Fruit fly (Drosophila melanogaster): ENCODE data around the gene Rga.

Gene Rga

DNA sequence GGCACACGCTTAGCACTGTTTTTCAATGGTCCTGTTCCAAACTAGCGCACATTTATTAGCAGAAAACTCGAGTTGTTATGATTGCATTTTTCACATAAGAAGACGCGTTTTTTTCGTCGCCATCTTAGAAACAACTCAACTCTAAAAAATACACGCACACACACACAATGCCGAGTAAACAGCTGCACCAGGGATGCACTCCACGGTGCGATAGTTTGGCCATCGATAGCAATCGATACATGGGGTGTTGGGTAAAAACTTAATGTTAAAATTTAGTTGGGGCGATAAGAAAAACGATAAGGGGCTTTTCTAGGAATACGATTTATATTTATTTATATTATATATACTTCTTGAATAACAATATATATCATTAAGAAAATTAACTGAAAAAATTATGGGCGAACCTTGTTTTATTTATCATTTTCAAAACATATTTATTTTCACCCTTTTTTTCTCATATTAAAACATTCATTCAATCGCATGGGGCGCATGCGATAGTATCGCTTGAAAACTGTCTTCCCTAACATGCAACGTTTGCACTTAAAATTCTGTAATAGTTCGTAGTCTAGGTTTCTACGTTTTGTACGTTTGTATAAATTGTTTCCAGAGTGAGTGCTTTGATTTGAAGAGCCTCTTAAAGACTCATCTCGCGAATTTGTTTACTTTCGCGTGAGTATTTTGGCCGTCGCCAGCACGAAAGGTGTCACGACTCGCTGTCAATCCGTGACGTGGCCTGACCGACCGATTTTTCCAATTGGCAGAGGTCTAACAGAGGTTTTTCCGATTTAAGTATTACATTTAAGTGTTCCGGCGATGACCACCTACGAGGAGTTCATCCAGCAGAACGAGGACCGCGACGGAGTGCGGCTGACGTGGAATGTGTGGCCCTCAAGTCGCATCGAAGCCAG is 35.9 kb upstream of the Rga start, which contains the start of the genes MTA1-like and Sec23 (continued):
- TF ChIP-seq Opbp (GFP tag; IDR thresholded peaks at IDR 0.05; ENCODE audit: partially characterized antibody), result peak; percentile 90
- TF ChIP-seq bowl (GFP tag; IDR thresholded peaks at IDR 0.05), result no peak
- TF ChIP-seq ato (GFP tag; IDR thresholded peaks at IDR 0.05; ENCODE audit: partially characterized antibody), result peak; percentile 76
- no peak for TF ChIP-seq hth (optimal IDR thresholded peaks at IDR 0.05)
- no peak for TF ChIP-seq Hr78 (GFP tag; optimal IDR thresholded peaks at IDR 0.05)
- TF ChIP-seq amos (GFP tag; IDR thresholded peaks at IDR 0.05; ENCODE audit: partially characterized antibody), result peak; percentile 92
- TF ChIP-seq ERR (GFP tag; optimal IDR thresholded peaks at IDR 0.05), result no peak
- TF ChIP-seq Atf3 (GFP tag; optimal IDR thresholded peaks at IDR 0.05), result no peak
- peak; percentile 71 for TF ChIP-seq CG8924 (tag; optimal IDR thresholded peaks at IDR 0.05)
- TF ChIP-seq Hey (tag; optimal IDR thresholded peaks at IDR 0.05), result no peak
- peak; percentile 18 for TF ChIP-seq D19B (GFP tag; optimal IDR thresholded peaks at IDR 0.05)
- TF ChIP-seq CG10321 (GFP tag; IDR thresholded peaks at IDR 0.05), result no peak
- TF ChIP-seq sens (GFP tag), result peak; percentile 81
- peak; percentile 52 for TF ChIP-seq CG12942 (GFP tag; optimal IDR thresholded peaks at IDR 0.05)
- peak; percentile 36 for TF ChIP-seq CG18764 (GFP tag; optimal IDR thresholded peaks at IDR 0.05)
- TF ChIP-seq CG8281 (tag; optimal IDR thresholded peaks at IDR 0.05), result no peak
- TF ChIP-seq MTF-1 (GFP tag; optimal IDR thresholded peaks at IDR 0.05; ENCODE audit: borderline replicate concordance), result no peak
- peak; percentile 51 for TF ChIP-seq tup (GFP tag; optimal IDR thresholded peaks at IDR 0.05)
- TF ChIP-seq usp (GFP tag; optimal IDR thresholded peaks at IDR 0.05), result no peak
- TF ChIP-seq nerfin-2 (GFP tag; IDR thresholded peaks at IDR 0.05; ENCODE audit: partially characterized antibody), result peak; percentile 85
- no peak for TF ChIP-seq chif (GFP tag; optimal IDR thresholded peaks at IDR 0.05)
- no peak for TF ChIP-seq lov (optimal IDR thresholded peaks at IDR 0.05)
- no peak for TF ChIP-seq lov (GFP tag; IDR thresholded peaks at IDR 0.05)
- TF ChIP-seq CG8944 (GFP tag; optimal IDR thresholded peaks at IDR 0.05), result no peak
- no peak for TF ChIP-seq CG3838 (GFP tag; optimal IDR thresholded peaks at IDR 0.05)
- TF ChIP-seq CG4404 (GFP tag; IDR thresholded peaks at IDR 0.05), result peak; percentile 35; the same call in 1 of the 2 replicates
- no peak for TF ChIP-seq CG11247 (GFP tag; IDR thresholded peaks at IDR 0.05)
- TF ChIP-seq inv (GFP tag; IDR thresholded peaks at IDR 0.05; ENCODE audit: partially characterized antibody), result peak; percentile 96
- peak; percentile 36 for TF ChIP-seq dm (GFP tag; optimal IDR thresholded peaks at IDR 0.05)
- TF ChIP-seq seq (GFP tag; IDR thresholded peaks at IDR 0.05), result no peak
- TF ChIP-seq unpg (GFP tag; optimal IDR thresholded peaks at IDR 0.05), result peak; percentile 29
- TF ChIP-seq psq (GFP tag; optimal IDR thresholded peaks at IDR 0.05), result no peak
- peak; percentile 80 for TF ChIP-seq Med (GFP tag)
- TF ChIP-seq CG1233 (GFP tag; optimal IDR thresholded peaks at IDR 0.05), result no peak
- peak; percentile 43 for TF ChIP-seq slou (GFP tag; optimal IDR thresholded peaks at IDR 0.05)
- peak; percentile 64 for TF ChIP-seq CG15601 (tag; optimal IDR thresholded peaks at IDR 0.05)
- TF ChIP-seq bab2 (GFP tag; optimal IDR thresholded peaks at IDR 0.05), result peak; percentile 41
- peak; percentile 28 for TF ChIP-seq CG8388 (GFP tag; optimal IDR thresholded peaks at IDR 0.05)
- peak; percentile 14 for TF ChIP-seq kni (GFP tag; optimal IDR thresholded peaks at IDR 0.05)
- no peak for TF ChIP-seq CG16863 (GFP tag; optimal IDR thresholded peaks at IDR 0.05)
- no peak for TF ChIP-seq disco-r (GFP tag; optimal IDR thresholded peaks at IDR 0.05)
- TF ChIP-seq CG7357 (GFP tag; IDR thresholded peaks at IDR 0.05), result no peak
- peak; percentile 18 for TF ChIP-seq fd96Cb (tag; optimal IDR thresholded peaks at IDR 0.05)
- TF ChIP-seq CG1529 (GFP tag; optimal IDR thresholded peaks at IDR 0.05), result peak; percentile 14
- peak; percentile 78 for TF ChIP-seq CG17829 (tag; optimal IDR thresholded peaks at IDR 0.05)
- TF ChIP-seq CG1602 (GFP tag; optimal IDR thresholded peaks at IDR 0.05), result peak; percentile 56
- TF ChIP-seq abd-A (tag; optimal IDR thresholded peaks at IDR 0.05), result no peak
- peak; percentile 75 for TF ChIP-seq CG18262 (tag; optimal IDR thresholded peaks at IDR 0.05)
- peak; percentile 88 for TF ChIP-seq hbn (GFP tag; IDR thresholded peaks at IDR 0.05; ENCODE audit: partially characterized antibody)

All from whole organism, embryonic.